3 fruit fly cellular contexts compared by ENCODE assay signal in the genomic region with DNA sequence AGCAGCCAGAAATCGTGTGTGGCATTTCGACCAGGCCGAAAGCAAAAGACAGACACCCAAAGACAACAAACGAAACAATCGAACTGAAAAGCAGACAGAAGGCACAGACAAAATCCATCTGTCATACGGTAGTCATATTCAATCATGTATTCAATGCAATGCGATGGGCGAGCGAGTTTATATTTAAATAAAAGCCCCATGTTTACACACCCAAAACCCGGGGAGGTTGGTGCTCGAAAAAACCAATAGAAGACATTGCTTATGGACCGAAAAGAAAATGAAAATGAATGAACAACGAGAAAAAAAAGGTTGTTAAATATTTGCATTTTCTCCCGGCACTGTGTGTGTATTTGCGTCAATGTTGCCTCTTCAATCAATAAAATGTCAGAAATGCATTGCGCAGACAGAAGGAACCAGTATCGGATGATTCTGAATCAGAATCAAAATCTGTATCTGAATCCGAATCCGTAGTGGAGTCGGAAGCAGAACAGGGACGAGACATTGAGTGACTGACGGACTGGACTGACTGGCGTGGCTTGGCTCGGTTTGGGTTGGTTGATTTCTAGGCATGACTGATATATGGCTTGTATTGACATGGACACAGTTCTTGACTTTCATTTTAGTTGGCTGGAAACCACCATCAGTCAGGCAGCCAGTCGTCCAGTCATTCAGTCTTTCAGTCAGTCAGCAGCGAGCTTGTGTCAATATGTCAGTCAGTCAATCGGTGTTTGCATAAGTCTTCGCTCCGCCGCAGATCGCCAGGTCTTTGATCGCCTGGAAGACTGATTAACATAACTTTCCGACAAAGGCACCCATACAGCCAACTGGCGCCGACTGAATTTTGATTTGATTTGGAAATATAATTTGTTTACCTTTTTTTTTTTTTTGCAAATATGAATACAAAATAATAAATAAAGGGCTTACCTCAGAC.
TF ChIP-seq lines count a peak whose summit lies in the region.

No protein-coding gene starts in this region.

- no peak for TF ChIP-seq CTCF in whole organism, embryonic (GFP tag; optimal IDR thresholded peaks at IDR 0.05; lab: Kevin White, UChicago)

TF ChIP-seq in whole organism, embryonic, 481 proteins besides CTCF, POLR2A, EP300 and RAD21 (continues in another document):
- TF ChIP-seq sob (GFP tag; IDR thresholded peaks at IDR 0.05; lab: Robert Waterston, UW) (0 out of 2 replicates have a peak, but pooled peaks have one; percentile 19), CG6689 (GFP tag; IDR thresholded peaks at IDR 0.05; lab: Robert Waterston, UW) (peak; percentile 27; the same call in 1 of the 2 replicates), Xrp1 (GFP tag; IDR thresholded peaks at IDR 0.05; lab: Robert Waterston, UW) (peak; percentile 68), fd3F (GFP tag; optimal IDR thresholded peaks at IDR 0.05; lab: Kevin White, UChicago) (no peak), CG17359 (tag; optimal IDR thresholded peaks at IDR 0.05; lab: Kevin White, UChicago) (peak; percentile 41), Bdp1 (GFP tag; optimal IDR thresholded peaks at IDR 0.05; lab: Kevin White, UChicago) (no peak), CG9727 (GFP tag; optimal IDR thresholded peaks at IDR 0.05; lab: Kevin White, UChicago) (peak; percentile 35), Nf-YB (GFP tag; optimal IDR thresholded peaks at IDR 0.05; lab: Kevin White, UChicago) (no peak), TFAM (GFP tag; optimal IDR thresholded peaks at IDR 0.05; lab: Kevin White, UChicago) (no peak), Oaz (GFP tag; IDR thresholded peaks at IDR 0.05; lab: Robert Waterston, UW) (0 out of 2 replicates have a peak, but pooled peaks have one; percentile 11), CG14710 (tag; optimal IDR thresholded peaks at IDR 0.05; lab: Kevin White, UChicago) (peak; percentile 41), gsb-n (tag; optimal IDR thresholded peaks at IDR 0.05; lab: Kevin White, UChicago) (peak; percentile 35), HLHmδ (GFP tag; optimal IDR thresholded peaks at IDR 0.05; lab: Kevin White, UChicago) (peak; percentile 79), z (GFP tag; IDR thresholded peaks at IDR 0.05; lab: Robert Waterston, UW) (0 out of 3 replicates have a peak, but pooled peaks have one; percentile 51), Med (GFP tag; lab: Kevin White, UChicago) (peak; percentile 77), Pdp1 (GFP tag; optimal IDR thresholded peaks at IDR 0.05; lab: Kevin White, UChicago) (peak in 1 of 2 experiments; percentile 26), CG10147 (GFP tag; optimal IDR thresholded peaks at IDR 0.05; lab: Kevin White, UChicago) (no peak), CG3163 (GFP tag; optimal IDR thresholded peaks at IDR 0.05; lab: Kevin White, UChicago) (no peak), CG42726 (GFP tag; IDR thresholded peaks at IDR 0.05; lab: Robert Waterston, UW; ENCODE audit: partially characterized antibody) (no peak), CG16813 (GFP tag; IDR thresholded peaks at IDR 0.05; lab: Robert Waterston, UW; ENCODE audit: partially characterized antibody) (no peak), eve (GFP tag; optimal IDR thresholded peaks at IDR 0.05; lab: Kevin White, UChicago) (peak in 1 of 2 experiments; percentile 28), CG8281 (tag; optimal IDR thresholded peaks at IDR 0.05; lab: Kevin White, UChicago) (peak; percentile 98), sisA (GFP tag; IDR thresholded peaks at IDR 0.05; lab: Robert Waterston, UW) (no peak), pho (GFP tag; optimal IDR thresholded peaks at IDR 0.05; lab: Kevin White, UChicago) (no peak), Rx (GFP tag; IDR thresholded peaks at IDR 0.05; lab: Robert Waterston, UW) (no peak)

TF ChIP-seq in whole organism, prepupa, 60 proteins besides CTCF, POLR2A, EP300 and RAD21:
- TF ChIP-seq fkh (GFP tag; optimal IDR thresholded peaks at IDR 0.05; lab: Kevin White, UChicago) (peak; percentile 73), spab (GFP tag; optimal IDR thresholded peaks at IDR 0.05; lab: Kevin White, UChicago) (no peak), Ets96B (tag; optimal IDR thresholded peaks at IDR 0.05; lab: Kevin White, UChicago) (no peak), Eip78C (GFP tag; lab: Kevin White, UChicago) (peak; percentile 30), vri (GFP tag; optimal IDR thresholded peaks at IDR 0.05; lab: Kevin White, UChicago) (peak; percentile 13)

TF ChIP-seq in whole organism, wandering third instar larva, 38 proteins besides CTCF, POLR2A, EP300 and RAD21:
- TF ChIP-seq woc (GFP tag; optimal IDR thresholded peaks at IDR 0.05; lab: Kevin White, UChicago) (no peak), tai (GFP tag; optimal IDR thresholded peaks at IDR 0.05; lab: Kevin White, UChicago) (peak; percentile 55), N (GFP tag; optimal IDR thresholded peaks at IDR 0.05; lab: Kevin White, UChicago) (no peak), GATAd (GFP tag; optimal IDR thresholded peaks at IDR 0.05; lab: Kevin White, UChicago) (no peak), Mio (GFP tag; optimal IDR thresholded peaks at IDR 0.05; lab: Kevin White, UChicago) (no peak), Myc (optimal IDR thresholded peaks at IDR 0.05; lab: Kevin White, UChicago) (no peak), sv (GFP tag; optimal IDR thresholded peaks at IDR 0.05; lab: Kevin White, UChicago) (no peak), ey (GFP tag; optimal IDR thresholded peaks at IDR 0.05; lab: Kevin White, UChicago) (no peak), CrebA (GFP tag; optimal IDR thresholded peaks at IDR 0.05; lab: Kevin White, UChicago; ENCODE audit: borderline replicate concordance) (no peak), dmrt93B (GFP tag; optimal IDR thresholded peaks at IDR 0.05; lab: Kevin White, UChicago) (no peak), brk (GFP tag; optimal IDR thresholded peaks at IDR 0.05; lab: Kevin White, UChicago) (no peak), rgr (GFP tag; optimal IDR thresholded peaks at IDR 0.05; lab: Kevin White, UChicago) (peak; percentile 20), Jra (GFP tag; optimal IDR thresholded peaks at IDR 0.05; lab: Kevin White, UChicago) (no peak), Hr83 (GFP tag; optimal IDR thresholded peaks at IDR 0.05; lab: Kevin White, UChicago; ENCODE audit: poor library complexity, severe bottlenecking) (peak; percentile 30), Hnf4 (GFP tag; optimal IDR thresholded peaks at IDR 0.05; lab: Kevin White, UChicago) (no peak), OdsH (GFP tag; optimal IDR thresholded peaks at IDR 0.05; lab: Kevin White, UChicago) (no peak), fru (GFP tag; optimal IDR thresholded peaks at IDR 0.05; lab: Kevin White, UChicago) (no peak), foxo (GFP tag; optimal IDR thresholded peaks at IDR 0.05; lab: Kevin White, UChicago) (peak in 1 of 2 experiments; percentile 14)

Comparison
In these comparisons a context has a peak if more than half of its experiments do, and no peak if none do; other contexts are left out.
1. Of the 7 proteins assayed by ChIP-seq in both whole organism, embryonic and whole organism, prepupa: peak only in whole organism, embryonic: Blimp-1; only in whole organism, prepupa: none; in both: none; in neither: 6.